Worm (Caenorhabditis elegans) whole organism, L3 larva: Measurements from ENCODE around the gene sru-29.

Experiments
- R02D3.7 ChIP-seq: fragments of 150-350 bp; optimal IDR thresholded peaks from 2 replicates; lab custom pipeline; 2014; ENCODE audit warnings: missing biosample characterization, missing genetic modification characterization
- ZK546.5 ChIP-seq: sonication (generic microtip); optimal IDR thresholded peaks from 2 replicates; lab custom pipeline; 2017; ENCODE audit warnings: missing biosample characterization, missing genetic modification characterization
- aly-2 ChIP-seq: fragments of 150-350 bp; optimal IDR thresholded peaks from 2 replicates; lab custom pipeline; 2014; ENCODE audit warnings: missing biosample characterization, missing genetic modification characterization
- ceh-28 ChIP-seq: fragments of 150-350 bp; optimal IDR thresholded peaks from 2 replicates; lab custom pipeline; 2014; ENCODE audit warnings: missing biosample characterization, missing genetic modification reagents, missing genetic modification characterization
- daf-12 ChIP-seq: fragments of 150-350 bp; optimal IDR thresholded peaks from 2 replicates; lab custom pipeline; 2014; ENCODE audit warnings: missing biosample characterization, missing genetic modification reagents, missing genetic modification characterization
- egl-27 ChIP-seq: sonication (generic microtip); optimal IDR thresholded peaks from 4 replicates; lab custom pipeline; 2017; ENCODE audit warnings: missing biosample characterization, missing genetic modification reagents, missing genetic modification characterization
- egl-5 ChIP-seq: fragments of 150-350 bp; optimal IDR thresholded peaks from 2 replicates; lab custom pipeline; 2017; ENCODE audit warnings: missing biosample characterization, missing genetic modification reagents, missing genetic modification characterization, inconsistent platforms
- elt-1 ChIP-seq: fragments of 150-350 bp; optimal IDR thresholded peaks from 2 replicates; lab custom pipeline; 2014; ENCODE audit warnings: missing biosample characterization, missing genetic modification characterization
- elt-2 ChIP-seq: sonication (generic microtip); optimal IDR thresholded peaks from 2 replicates; lab custom pipeline; 2016; ENCODE audit warnings: missing genetic modification reagents, mild to moderate bottlenecking, missing genetic modification characterization, missing compliant biosample characterization
- elt-3 ChIP-seq, 3 experiments: fragments of 150-350 bp in 1 of 3; sonication (generic microtip) in 2 of 3; optimal IDR thresholded peaks; 2 replicates in 2 of 3; 4 replicates in 1 of 3; lab custom pipeline; 2014 to 2017; ENCODE audit warnings: missing biosample characterization in 3 of 3, missing genetic modification characterization in 3 of 3
- eor-1 ChIP-seq, 2 experiments: fragments of 150-350 bp; optimal IDR thresholded peaks; 2 replicates each; lab custom pipeline; 2014 to 2018; ENCODE audit warnings: missing biosample characterization in 2 of 2, missing genetic modification characterization in 2 of 2
- fkh-10 ChIP-seq: sonication (generic microtip); optimal IDR thresholded peaks from 2 replicates; lab custom pipeline; 2017; ENCODE audit warnings: missing biosample characterization, missing genetic modification reagents, missing genetic modification characterization
- fkh-2 ChIP-seq: fragments of 150-350 bp; optimal IDR thresholded peaks from 2 replicates; lab custom pipeline; 2014; ENCODE audit warnings: missing biosample characterization, missing genetic modification reagents, missing genetic modification characterization
- fos-1 ChIP-seq: fragments of 150-350 bp; optimal IDR thresholded peaks from 2 replicates; lab custom pipeline; 2014; ENCODE audit warnings: missing biosample characterization, missing genetic modification characterization
- hmg-11 ChIP-seq: sonication (generic microtip); optimal IDR thresholded peaks from 2 replicates; lab custom pipeline; 2016; ENCODE audit warnings: missing genetic modification characterization, missing compliant biosample characterization
- mdl-1 ChIP-seq: fragments of 150-350 bp; optimal IDR thresholded peaks from 2 replicates; lab custom pipeline; 2014; ENCODE audit warnings: missing biosample characterization, missing genetic modification characterization
- nfya-1 ChIP-seq: sonication (generic microtip); optimal IDR thresholded peaks from 2 replicates; lab custom pipeline; 2017; ENCODE audit warnings: missing genetic modification characterization, mild to moderate bottlenecking, missing compliant biosample characterization, antibody characterized with exemption, moderate library complexity; ENCODE audit not compliant: insufficient read depth
- nhr-23 ChIP-seq: fragments of 150-350 bp; optimal IDR thresholded peaks from 2 replicates; lab custom pipeline; 2014; ENCODE audit warnings: missing biosample characterization, missing genetic modification reagents, missing genetic modification characterization
- nhr-237 ChIP-seq: fragments of 150-350 bp; optimal IDR thresholded peaks from 2 replicates; lab custom pipeline; 2014; ENCODE audit warnings: missing biosample characterization, missing genetic modification characterization
- nhr-25 ChIP-seq: sonication (generic microtip); optimal IDR thresholded peaks from 2 replicates; lab custom pipeline; 2017; ENCODE audit warnings: missing biosample characterization, missing genetic modification characterization
- nhr-28 ChIP-seq: fragments of 150-350 bp; optimal IDR thresholded peaks from 2 replicates; lab custom pipeline; 2014; ENCODE audit warnings: missing biosample characterization, missing genetic modification characterization
- nhr-43 ChIP-seq: sonication (generic microtip); optimal IDR thresholded peaks from 2 replicates; lab custom pipeline; 2016; ENCODE audit warnings: mild to moderate bottlenecking, missing genetic modification characterization, missing compliant biosample characterization; ENCODE audit not compliant: poor library complexity, severe bottlenecking
- nhr-67 ChIP-seq: fragments of 150-350 bp; optimal IDR thresholded peaks from 2 replicates; lab custom pipeline; 2014; ENCODE audit warnings: missing biosample characterization, missing genetic modification characterization
- nhr-76 ChIP-seq: fragments of 150-350 bp; sonication (generic microtip); optimal IDR thresholded peaks from 5 replicates; lab custom pipeline; 2014; ENCODE audit warnings: missing biosample characterization, missing genetic modification characterization
- nhr-77 ChIP-seq: fragments of 150-350 bp; optimal IDR thresholded peaks from 2 replicates; lab custom pipeline; 2014; ENCODE audit warnings: missing biosample characterization, missing genetic modification characterization
- pha-4 ChIP-seq: fragments of 150-350 bp; optimal IDR thresholded peaks from 2 replicates; lab custom pipeline; 2014; ENCODE audit warnings: missing biosample characterization, missing genetic modification reagents, missing genetic modification characterization
- pqm-1 ChIP-seq: fragments of 150-350 bp; optimal IDR thresholded peaks from 2 replicates; lab custom pipeline; 2017; ENCODE audit warnings: missing biosample characterization, missing genetic modification characterization, inconsistent platforms
- skn-1 ChIP-seq: fragments of 150-350 bp; optimal IDR thresholded peaks from 2 replicates; lab custom pipeline; 2014; ENCODE audit warnings: missing biosample characterization, missing genetic modification characterization
- tbx-2 ChIP-seq: sonication (generic microtip); optimal IDR thresholded peaks from 2 replicates; lab custom pipeline; 2016; ENCODE audit warnings: mild to moderate bottlenecking, missing genetic modification characterization, missing compliant biosample characterization
- unc-62 ChIP-seq: fragments of 150-350 bp; sonication (generic microtip); optimal IDR thresholded peaks from 4 replicates; lab custom pipeline; 2014; ENCODE audit warnings: missing biosample characterization, missing genetic modification reagents, missing genetic modification characterization
- ztf-11 ChIP-seq: fragments of 150-350 bp; optimal IDR thresholded peaks from 2 replicates; lab custom pipeline; 2014; ENCODE audit warnings: missing biosample characterization, missing genetic modification characterization
- ztf-4 ChIP-seq: fragments of 150-350 bp; optimal IDR thresholded peaks from 2 replicates; lab custom pipeline; 2014; ENCODE audit warnings: missing biosample characterization, missing genetic modification characterization

sru-29 gene

ce11 chrV:9768828-9769778 lies 42.2 kb upstream of the sru-29 start, which contains the start of gene unc-42:
Gene unc-42 (minus strand): TSS chrV:9769391.
- TF ChIP-seq tbx-2 (no peak), pha-4 (no peak), nfya-1 (tag; lab: Kevin White, UChicago) (peak; percentile 61), fkh-10 (GFP tag; lab: Kevin White, UChicago) (peak; percentile 56)

ce11 chrV:9771311-9771710 lies 39.9 kb upstream of the sru-29 start:
- TF ChIP-seq nhr-23 (tag; lab: Kevin White, UChicago) (no peak), tbx-2 (no peak), aly-2 (tag; lab: Kevin White, UChicago) (no peak), daf-12 (tag; lab: Kevin White, UChicago) (no peak), hmg-11 (tag; lab: Kevin White, UChicago) (no peak), pqm-1 (no peak), eor-1 (tag; optimal IDR thresholded peaks at IDR 0.05; lab: Kevin White, UChicago) (no peak), egl-5 (tag; lab: Kevin White, UChicago) (no peak), mdl-1 (no peak), skn-1 (tag; lab: Kevin White, UChicago) (no peak)

ce11 chrV:9771970-9772369 lies 39.3 kb upstream of the sru-29 start, which contains the start of gene F46B6.2:
Gene F46B6.2 (plus strand): TSS chrV:9772285.
- TF ChIP-seq elt-1 (tag; lab: Kevin White, UChicago): no peak

- TF ChIP-seq nhr-43 (tag; lab: Kevin White, UChicago) (no peak), elt-3 (tag; optimal IDR thresholded peaks at IDR 0.05; lab: Kevin White, UChicago) (no peak), skn-1 (tag; lab: Kevin White, UChicago) (no peak), ztf-11 (tag; lab: Kevin White, UChicago) (no peak), egl-27 (tag; lab: Kevin White, UChicago) (no peak)
- TF ChIP-seq, all 47 proteins: peak for 0
Measured at ce11 chrV:9775734-9776133, 35.5 kb upstream of the sru-29 start, which contains the start of gene F46B6.12. Gene F46B6.12 (minus strand): TSS chrV:9775834.

ce11 chrV:9777645-9778044 lies 33.6 kb upstream of the sru-29 start, which contains the start of gene smg-4:
Gene smg-4 (minus strand): TSS chrV:9777745.
- TF ChIP-seq hmg-11 (tag; lab: Kevin White, UChicago) (no peak), fos-1 (tag; lab: Kevin White, UChicago) (no peak), R02D3.7 (tag; lab: Kevin White, UChicago) (no peak), nhr-67 (tag; lab: Kevin White, UChicago) (no peak), unc-62 (GFP tag; lab: Kevin White, UChicago) (no peak), nhr-76 (tag; lab: Kevin White, UChicago) (no peak), nhr-23 (tag; lab: Kevin White, UChicago) (no peak), egl-27 (tag; lab: Kevin White, UChicago) (no peak), ceh-28 (tag; lab: Kevin White, UChicago) (no peak), ztf-4 (tag; lab: Kevin White, UChicago) (no peak), nhr-25 (tag; lab: Kevin White, UChicago) (no peak), fkh-2 (tag; lab: Kevin White, UChicago) (no peak), pqm-1 (no peak), elt-2 (tag; lab: Kevin White, UChicago) (no peak), nhr-28 (tag; lab: Kevin White, UChicago) (no peak), elt-1 (tag; lab: Kevin White, UChicago) (no peak), nhr-237 (tag; lab: Kevin White, UChicago) (no peak), ZK546.5 (tag; lab: Kevin White, UChicago) (no peak), nfya-1 (tag; lab: Kevin White, UChicago) (no peak), nhr-77 (tag; lab: Kevin White, UChicago) (no peak)
- TF ChIP-seq, all 47 proteins: peak for 0
